Fruit fly (Drosophila melanogaster): Measurements from ENCODE around the gene CG13857.

The CG13857 gene

DNA sequence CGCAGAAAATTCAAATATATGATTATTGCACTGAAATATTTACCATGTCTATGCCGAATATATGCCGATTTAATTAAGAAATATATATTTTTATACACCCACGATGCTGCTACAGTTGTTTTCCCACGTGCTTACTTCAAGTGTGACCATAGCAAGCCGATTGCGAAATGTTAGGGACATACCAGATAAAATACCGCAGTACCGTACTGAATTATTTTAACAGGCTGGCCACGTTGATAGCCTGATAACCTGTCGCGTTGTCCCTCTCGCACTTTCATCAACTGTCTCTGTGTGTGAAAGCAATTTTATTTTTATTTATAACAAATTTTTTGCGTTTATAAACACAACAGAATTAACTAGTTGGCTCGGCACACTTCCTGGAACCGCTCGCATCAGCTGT lies 27.0 kb upstream of the CG13857 start, which contains the start of the genes Nop56 and mats (continued):
- TF ChIP-seq CG3065 (GFP tag; optimal IDR thresholded peaks at IDR 0.05) (no peak), CG12071 (GFP tag; optimal IDR thresholded peaks at IDR 0.05) (no peak), Dad (GFP tag; optimal IDR thresholded peaks at IDR 0.05) (no peak), row (GFP tag; IDR thresholded peaks at IDR 0.05) (peak; percentile 35; the same call in 1 of the 3 replicates), ato (GFP tag; IDR thresholded peaks at IDR 0.05; ENCODE audit: partially characterized antibody) (no peak), prd (optimal IDR thresholded peaks at IDR 0.05) (no peak), prd (GFP tag; IDR thresholded peaks at IDR 0.05) (no peak), CG1602 (GFP tag; optimal IDR thresholded peaks at IDR 0.05) (no peak), HHEX (GFP tag; optimal IDR thresholded peaks at IDR 0.05) (no peak), her (GFP tag; optimal IDR thresholded peaks at IDR 0.05) (no peak), Poxn (GFP tag; IDR thresholded peaks at IDR 0.05) (no peak), Ravus (GFP tag; IDR thresholded peaks at IDR 0.05) (no peak), CG11093 (GFP tag; IDR thresholded peaks at IDR 0.05) (no peak), CG4404 (GFP tag; IDR thresholded peaks at IDR 0.05) (no peak), CG6654 (GFP tag; optimal IDR thresholded peaks at IDR 0.05) (no peak), Elba2 (GFP tag; optimal IDR thresholded peaks at IDR 0.05) (peak; percentile 84), scrt (GFP tag; optimal IDR thresholded peaks at IDR 0.05) (peak; percentile 26), slp2 (GFP tag; optimal IDR thresholded peaks at IDR 0.05) (no peak), CG7556 (GFP tag; optimal IDR thresholded peaks at IDR 0.05) (no peak), CG11398 (GFP tag; optimal IDR thresholded peaks at IDR 0.05) (no peak), CG12219 (GFP tag; optimal IDR thresholded peaks at IDR 0.05) (no peak), CG17829 (tag; optimal IDR thresholded peaks at IDR 0.05) (peak; percentile 42), CG43689 (GFP tag; IDR thresholded peaks at IDR 0.05) (no peak), ewg (GFP tag; optimal IDR thresholded peaks at IDR 0.05) (no peak), dpn (GFP tag; optimal IDR thresholded peaks at IDR 0.05) (no peak), wor (GFP tag; IDR thresholded peaks at IDR 0.05) (no peak), ssp (GFP tag; IDR thresholded peaks at IDR 0.05) (no peak), CG42726 (GFP tag; IDR thresholded peaks at IDR 0.05; ENCODE audit: partially characterized antibody) (no peak), CG11560 (tag; IDR thresholded peaks at IDR 0.05) (no peak), Xbp1 (GFP tag; optimal IDR thresholded peaks at IDR 0.05) (no peak), Awh (GFP tag; IDR thresholded peaks at IDR 0.05) (no peak), Chrac-16 (GFP tag; optimal IDR thresholded peaks at IDR 0.05) (no peak), CG18599 (GFP tag; optimal IDR thresholded peaks at IDR 0.05) (no peak), CG17361 (GFP tag; IDR thresholded peaks at IDR 0.05) (no peak), so (GFP tag; IDR thresholded peaks at IDR 0.05) (0 out of 3 replicates have a peak, but pooled peaks have one; percentile 16), CG1832 (GFP tag; optimal IDR thresholded peaks at IDR 0.05) (peak; percentile 33), tap (tag; optimal IDR thresholded peaks at IDR 0.05) (no peak), rib (GFP tag; IDR thresholded peaks at IDR 0.05) (peak; percentile 27; the same call in 1 of the 2 replicates), CG32532 (GFP tag; IDR thresholded peaks at IDR 0.05) (no peak), CG15601 (tag; optimal IDR thresholded peaks at IDR 0.05) (peak; percentile 25), BtbVII (GFP tag; optimal IDR thresholded peaks at IDR 0.05) (no peak), Fer2 (tag; optimal IDR thresholded peaks at IDR 0.05) (no peak), CG13775 (GFP tag; optimal IDR thresholded peaks at IDR 0.05) (no peak), danr (GFP tag; IDR thresholded peaks at IDR 0.05) (no peak), sna (GFP tag; IDR thresholded peaks at IDR 0.05; ENCODE audit: partially characterized antibody) (0 out of 2 replicates have a peak, but pooled peaks have one; percentile 28), wdn (GFP tag; IDR thresholded peaks at IDR 0.05) (no peak), amos (GFP tag; IDR thresholded peaks at IDR 0.05; ENCODE audit: partially characterized antibody) (peak; percentile 13; the same call in 1 of the 2 replicates), nerfin-1 (tag; optimal IDR thresholded peaks at IDR 0.05) (peak; percentile 29), salm (tag; optimal IDR thresholded peaks at IDR 0.05) (no peak), Dfd (GFP tag; optimal IDR thresholded peaks at IDR 0.05) (no peak), sug (tag; optimal IDR thresholded peaks at IDR 0.05) (peak; percentile 33), bab2 (GFP tag; optimal IDR thresholded peaks at IDR 0.05) (no peak)
